Worm (Caenorhabditis elegans) whole organism, late embryonic: Measurements from ENCODE around the gene nhr-108.

Experiments used
- C08G9.2 ChIP-seq: sonication (generic microtip); optimal IDR thresholded peaks from 2 replicates; lab custom pipeline; 2016; ENCODE audit warnings: mild to moderate bottlenecking, missing genetic modification characterization, moderate library complexity, missing compliant biosample characterization
- C38D4.7 ChIP-seq: fragments of 200-800 bp; sonication (Bioruptor generic); optimal IDR thresholded peaks from 2 replicates; lab custom pipeline; 2018; ENCODE audit warnings: mild to moderate bottlenecking, missing genetic modification characterization, moderate library complexity, missing compliant biosample characterization
- K09A11.1 ChIP-seq: sonication (generic microtip); optimal IDR thresholded peaks from 2 replicates; lab custom pipeline; 2017; ENCODE audit warnings: antibody characterized with exemption, mild to moderate bottlenecking, missing genetic modification characterization, missing compliant biosample characterization; ENCODE audit not compliant: insufficient read depth
- T23F11.4 ChIP-seq: fragments of 200-800 bp; sonication (Bioruptor generic); optimal IDR thresholded peaks from 2 replicates; lab custom pipeline; 2018; ENCODE audit warnings: mild to moderate bottlenecking, missing genetic modification characterization, missing compliant biosample characterization
- ceh-24 ChIP-seq: sonication (generic microtip); optimal IDR thresholded peaks from 2 replicates; lab custom pipeline; 2016; ENCODE audit warnings: mild to moderate bottlenecking, missing genetic modification characterization, missing compliant biosample characterization
- ceh-30 ChIP-seq: fragments of 150-350 bp; optimal IDR thresholded peaks from 2 replicates; lab custom pipeline; 2014; ENCODE audit warnings: missing biosample characterization, missing genetic modification characterization
- ceh-45 ChIP-seq: fragments of 200-800 bp; sonication (Bioruptor generic); IDR thresholded peaks from 2 replicates; pipeline ENCODE4 v1.3.6; 2022; ENCODE audit warnings: missing genetic modification reagents, missing genetic modification characterization, missing compliant biosample characterization
- ceh-6 ChIP-seq: fragments of 200-800 bp; sonication (Bioruptor generic); optimal IDR thresholded peaks from 2 replicates; lab custom pipeline; 2018; ENCODE audit warnings: mild to moderate bottlenecking, missing genetic modification characterization, missing compliant biosample characterization
- ceh-9 ChIP-seq: sonication (generic microtip); optimal IDR thresholded peaks from 2 replicates; lab custom pipeline; 2016; ENCODE audit warnings: mild to moderate bottlenecking, missing genetic modification characterization, inconsistent platforms, missing compliant biosample characterization
- dmd-4 ChIP-seq: sonication (generic microtip); optimal IDR thresholded peaks from 2 replicates; lab custom pipeline; 2016; ENCODE audit warnings: borderline replicate concordance, missing genetic modification characterization, missing compliant biosample characterization
- dve-1 ChIP-seq: sonication (generic microtip); optimal IDR thresholded peaks from 2 replicates; lab custom pipeline; 2017; ENCODE audit warnings: antibody characterized with exemption, mild to moderate bottlenecking, missing genetic modification characterization, missing compliant biosample characterization
- elt-2 ChIP-seq: sonication (generic microtip); optimal IDR thresholded peaks from 2 replicates; lab custom pipeline; 2016; ENCODE audit warnings: missing genetic modification reagents, missing genetic modification characterization, missing compliant biosample characterization
- elt-4 ChIP-seq: sonication (generic microtip); optimal IDR thresholded peaks from 2 replicates; lab custom pipeline; 2016; ENCODE audit warnings: missing genetic modification characterization, missing compliant biosample characterization
- ets-4 ChIP-seq: sonication (generic microtip); optimal IDR thresholded peaks from 2 replicates; lab custom pipeline; 2016; ENCODE audit warnings: missing genetic modification characterization, missing compliant biosample characterization
- eyg-1 ChIP-seq: sonication (generic microtip); optimal IDR thresholded peaks from 2 replicates; lab custom pipeline; 2016; ENCODE audit warnings: missing genotype, missing genetic modification characterization, missing compliant biosample characterization
- fax-1 ChIP-seq: sonication (generic microtip); optimal IDR thresholded peaks from 2 replicates; lab custom pipeline; 2016; ENCODE audit warnings: missing genotype, missing genetic modification characterization, missing compliant biosample characterization
- fkh-10 ChIP-seq: fragments of 150-350 bp; optimal IDR thresholded peaks from 2 replicates; lab custom pipeline; 2014; ENCODE audit warnings: missing biosample characterization, missing genetic modification reagents, missing genetic modification characterization
- fkh-6 ChIP-seq: sonication (generic microtip); optimal IDR thresholded peaks from 2 replicates; lab custom pipeline; 2016; ENCODE audit warnings: missing genetic modification characterization, missing compliant biosample characterization
- hlh-13 ChIP-seq: fragments of 200-800 bp; sonication (Bioruptor generic); optimal IDR thresholded peaks from 2 replicates; lab custom pipeline; 2018; ENCODE audit warnings: mild to moderate bottlenecking, missing genetic modification characterization, missing compliant biosample characterization
- hlh-15 ChIP-seq: sonication (generic microtip); optimal IDR thresholded peaks from 2 replicates; lab custom pipeline; 2016; ENCODE audit warnings: missing genetic modification characterization, missing compliant biosample characterization
- hlh-6 ChIP-seq: sonication (generic microtip); optimal IDR thresholded peaks from 2 replicates; lab custom pipeline; 2016; ENCODE audit warnings: missing genotype, missing genetic modification characterization, missing compliant biosample characterization
- lin-11 ChIP-seq: fragments of 200-800 bp; sonication (Bioruptor generic); optimal IDR thresholded peaks from 2 replicates; lab custom pipeline; 2018; ENCODE audit warnings: mild to moderate bottlenecking, missing genetic modification characterization, missing compliant biosample characterization
- madf-2 ChIP-seq: sonication (generic microtip); optimal IDR thresholded peaks from 2 replicates; lab custom pipeline; 2017; ENCODE audit warnings: missing genetic modification characterization, missing compliant biosample characterization
- mec-3 ChIP-seq: sonication (generic microtip); optimal IDR thresholded peaks from 2 replicates; lab custom pipeline; 2016; ENCODE audit warnings: borderline replicate concordance, missing genetic modification characterization, missing compliant biosample characterization
- nfya-1 ChIP-seq: sonication (generic microtip); optimal IDR thresholded peaks from 2 replicates; lab custom pipeline; 2017; ENCODE audit warnings: missing genetic modification characterization, mild to moderate bottlenecking, missing compliant biosample characterization, antibody characterized with exemption, moderate library complexity
- nhr-11 ChIP-seq: fragments of 150-350 bp; optimal IDR thresholded peaks from 2 replicates; lab custom pipeline; 2014; ENCODE audit warnings: missing biosample characterization, missing genetic modification characterization
- pat-9 ChIP-seq: fragments of 200-800 bp; sonication (Bioruptor generic); optimal IDR thresholded peaks from 2 replicates; lab custom pipeline; 2018; ENCODE audit warnings: mild to moderate bottlenecking, missing genetic modification characterization, moderate library complexity, missing compliant biosample characterization
- pha-2 ChIP-seq: sonication (generic microtip); optimal IDR thresholded peaks from 2 replicates; lab custom pipeline; 2017; ENCODE audit warnings: mild to moderate bottlenecking, missing genetic modification characterization, missing compliant biosample characterization
- pha-4 ChIP-seq: fragments of 150-350 bp; optimal IDR thresholded peaks from 2 replicates; lab custom pipeline; 2018; ENCODE audit warnings: missing biosample characterization, missing genetic modification reagents, missing genetic modification characterization
- pros-1 ChIP-seq: fragments of 150-350 bp; optimal IDR thresholded peaks from 2 replicates; lab custom pipeline; 2014; ENCODE audit warnings: missing biosample characterization, missing genetic modification reagents, missing genetic modification characterization
- rnt-1 ChIP-seq: sonication (generic microtip); optimal IDR thresholded peaks from 2 replicates; lab custom pipeline; 2016; ENCODE audit warnings: missing genetic modification characterization, missing compliant biosample characterization
- sdc-2 ChIP-seq: sonication (generic microtip); optimal IDR thresholded peaks from 2 replicates; lab custom pipeline; 2016; ENCODE audit warnings: missing genotype, missing genetic modification characterization, missing compliant biosample characterization
- sox-4 ChIP-seq: sonication (generic microtip); optimal IDR thresholded peaks from 2 replicates; lab custom pipeline; 2017; ENCODE audit warnings: mild to moderate bottlenecking, missing genetic modification characterization, inconsistent platforms, missing compliant biosample characterization
- syd-9 ChIP-seq: sonication (generic microtip); optimal IDR thresholded peaks from 2 replicates; lab custom pipeline; 2016; ENCODE audit warnings: mild to moderate bottlenecking, missing genetic modification characterization, moderate library complexity, missing compliant biosample characterization
- tbx-7 ChIP-seq: sonication (generic microtip); optimal IDR thresholded peaks from 2 replicates; lab custom pipeline; 2016; ENCODE audit warnings: missing genotype, missing genetic modification characterization, missing compliant biosample characterization
- ttx-3 ChIP-seq: sonication (generic microtip); optimal IDR thresholded peaks from 2 replicates; lab custom pipeline; 2016; ENCODE audit warnings: missing genetic modification reagents, missing genetic modification characterization, missing compliant biosample characterization
- unc-86 ChIP-seq: sonication (generic microtip); optimal IDR thresholded peaks from 2 replicates; lab custom pipeline; 2016; ENCODE audit warnings: missing genetic modification characterization, missing compliant biosample characterization
- ztf-16 ChIP-seq: sonication (generic microtip); optimal IDR thresholded peaks from 2 replicates; lab custom pipeline; 2017; ENCODE audit warnings: missing genetic modification characterization, missing compliant biosample characterization

nhr-108 gene

DNA sequence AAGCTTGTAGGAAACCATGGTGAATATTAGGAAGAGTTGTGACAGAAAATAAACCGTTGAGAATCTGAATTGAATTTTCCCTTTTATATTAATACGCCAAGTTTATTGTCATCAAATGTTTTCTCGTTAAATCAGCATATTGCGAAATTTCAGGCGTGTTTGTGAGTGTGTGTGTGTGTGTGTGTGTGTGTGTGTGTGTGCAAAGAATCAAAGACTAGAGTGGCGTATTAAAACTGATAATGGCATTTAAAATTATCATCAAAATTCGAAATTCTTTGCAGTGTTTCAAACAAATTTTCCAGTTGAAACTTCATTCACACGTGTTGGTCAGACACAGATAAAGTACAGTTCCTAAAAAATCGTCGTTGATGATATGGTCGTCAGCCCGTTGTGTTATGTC, 8.4 kb downstream of the nhr-108 start, which contains the start of gene gst-38:
TSS of gene gst-38 (minus strand) at position 152 of the 400 bp plus-strand sequence.
- TF ChIP-seq ceh-24, result no peak
- TF ChIP-seq nfya-1 (tag; lab: Kevin White, UChicago), result no peak
- no peak for TF ChIP-seq elt-4 (tag; lab: Kevin White, UChicago)
- TF ChIP-seq K09A11.1 (tag; lab: Kevin White, UChicago), result no peak
- no peak for TF ChIP-seq elt-2 (tag; lab: Kevin White, UChicago)
- no peak for TF ChIP-seq hlh-6
- no peak for TF ChIP-seq lin-11 (tag; lab: Kevin White, UChicago)
- no peak for TF ChIP-seq unc-86 (tag; lab: Kevin White, UChicago)
- TF ChIP-seq mec-3, result no peak
- no peak for TF ChIP-seq sox-4
- no peak for TF ChIP-seq sdc-2 (tag; lab: Kevin White, UChicago)
- no peak for TF ChIP-seq ceh-30 (tag; lab: Kevin White, UChicago)
- TF ChIP-seq pros-1, result no peak
- TF ChIP-seq ztf-16 (tag; lab: Kevin White, UChicago), result no peak
- TF ChIP-seq ceh-9 (tag; lab: Kevin White, UChicago), result no peak
- no peak for TF ChIP-seq ceh-6 (GFP tag; lab: Kevin White, UChicago)
- TF ChIP-seq fkh-10 (GFP tag; lab: Kevin White, UChicago), result no peak
- no peak for TF ChIP-seq tbx-7 (tag; lab: Kevin White, UChicago)
- no peak for TF ChIP-seq ceh-45

DNA sequence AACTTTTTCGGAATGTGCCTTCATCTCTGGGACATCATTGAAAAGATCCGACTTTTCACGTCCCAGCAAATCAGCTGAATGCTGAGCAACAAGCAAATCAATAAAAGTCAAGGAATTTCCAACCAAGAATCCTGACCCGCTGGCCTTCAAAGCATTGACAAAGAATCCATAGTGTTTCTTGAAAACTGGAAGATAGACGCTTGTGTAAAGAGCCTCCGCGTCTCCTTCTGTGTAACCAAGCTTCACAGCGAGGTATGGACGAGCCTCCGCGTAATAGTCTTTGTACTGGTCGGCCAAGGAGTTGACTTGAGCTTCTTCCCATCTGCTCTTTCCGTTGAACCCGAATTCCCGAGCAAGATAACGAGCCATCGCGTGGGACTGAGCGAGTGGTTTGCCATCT, 9.0 kb downstream of the nhr-108 start:
- TF ChIP-seq C08G9.2 (tag; lab: Kevin White, UChicago) (no peak), syd-9 (no peak), nfya-1 (tag; lab: Kevin White, UChicago) (no peak), pha-2 (tag; lab: Kevin White, UChicago) (no peak), pha-4 (tag; lab: Kevin White, UChicago) (no peak), tbx-7 (tag; lab: Kevin White, UChicago) (no peak), C38D4.7 (GFP tag; lab: Kevin White, UChicago) (no peak), mec-3 (no peak), ttx-3 (tag; lab: Kevin White, UChicago) (no peak), ceh-9 (tag; lab: Kevin White, UChicago) (no peak), K09A11.1 (tag; lab: Kevin White, UChicago) (no peak)
- TF ChIP-seq, all 69 proteins: peak for 0

DNA sequence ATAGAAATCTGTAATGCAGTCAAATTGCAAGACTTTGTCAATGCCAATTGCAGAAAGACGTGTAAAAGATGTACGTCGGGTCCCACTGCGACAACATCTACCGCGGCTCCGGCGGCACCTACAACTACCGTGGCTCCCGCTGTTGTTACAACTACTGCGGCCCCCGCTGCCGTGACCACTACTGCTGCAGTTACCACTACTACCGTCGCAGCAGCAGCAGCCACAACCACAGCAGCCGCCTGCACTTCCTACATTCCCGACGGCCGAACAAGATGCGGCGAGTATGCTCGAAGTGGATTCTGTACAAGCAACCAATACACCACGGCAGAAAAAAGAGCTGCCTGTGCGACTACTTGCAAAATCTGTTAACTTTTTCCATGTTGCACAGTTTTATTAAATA, 9.5 kb downstream of the nhr-108 start:
- TF ChIP-seq rnt-1 (no peak), elt-4 (tag; lab: Kevin White, UChicago) (no peak), ceh-6 (GFP tag; lab: Kevin White, UChicago) (no peak), fax-1 (tag; lab: Kevin White, UChicago) (no peak), nfya-1 (tag; lab: Kevin White, UChicago) (no peak), T23F11.4 (GFP tag; lab: Kevin White, UChicago) (no peak), fkh-6 (no peak), eyg-1 (tag; lab: Kevin White, UChicago) (no peak), ets-4 (tag; lab: Kevin White, UChicago) (no peak), hlh-15 (tag; lab: Kevin White, UChicago) (no peak), hlh-13 (no peak), mec-3 (no peak), sdc-2 (tag; lab: Kevin White, UChicago) (no peak), pha-2 (tag; lab: Kevin White, UChicago) (no peak), K09A11.1 (tag; lab: Kevin White, UChicago) (no peak), pat-9 (tag; lab: Kevin White, UChicago) (no peak), dmd-4 (tag; lab: Kevin White, UChicago) (no peak), nhr-11 (tag; lab: Kevin White, UChicago) (no peak), dve-1 (no peak), madf-2 (no peak)
